Fruit fly (Drosophila melanogaster): Measurements from ENCODE around the gene CG15892.

- TF ChIP-seq psq (optimal IDR thresholded peaks at IDR 0.05): no peak
- no peak for TF ChIP-seq h (optimal IDR thresholded peaks at IDR 0.05)
- TF ChIP-seq Myc (optimal IDR thresholded peaks at IDR 0.05): no peak
- TF ChIP-seq Sin3A (optimal IDR thresholded peaks at IDR 0.05): no peak
- TF ChIP-seq ttk (optimal IDR thresholded peaks at IDR 0.05): no peak
Measured at dm6 chrX:6267187-6267711, 26.9 kb downstream of the CG15892 start, which contains the start of gene schlank.
